Worm (Caenorhabditis elegans): Measurements from ENCODE around the gene unc-49.

The unc-49 gene

DNA sequence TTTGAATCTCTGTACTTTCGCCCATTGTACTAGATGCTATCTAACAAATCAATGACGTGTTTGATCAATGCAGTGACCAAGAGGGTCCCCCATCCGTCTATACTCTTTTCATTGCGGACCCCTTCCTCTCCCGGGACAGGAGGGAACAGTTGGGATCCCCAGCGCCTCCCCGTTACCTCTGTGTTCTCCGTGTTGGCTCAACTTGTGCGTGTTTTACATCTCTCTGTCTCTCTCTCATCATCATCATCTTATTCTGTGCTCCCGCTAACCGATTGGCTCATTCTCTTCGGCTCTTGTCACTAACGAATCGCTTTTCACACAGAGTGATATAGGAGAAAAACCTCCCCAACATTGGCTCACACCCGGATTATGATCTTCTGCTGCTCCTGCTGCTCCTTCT lies at the start of gene unc-49:
TSS of gene unc-49 (plus strand) at position 240 of the 400 bp plus-strand sequence.
- no peak for TF ChIP-seq unc-62 (GFP tag; optimal IDR thresholded peaks at IDR 0.05)

DNA sequence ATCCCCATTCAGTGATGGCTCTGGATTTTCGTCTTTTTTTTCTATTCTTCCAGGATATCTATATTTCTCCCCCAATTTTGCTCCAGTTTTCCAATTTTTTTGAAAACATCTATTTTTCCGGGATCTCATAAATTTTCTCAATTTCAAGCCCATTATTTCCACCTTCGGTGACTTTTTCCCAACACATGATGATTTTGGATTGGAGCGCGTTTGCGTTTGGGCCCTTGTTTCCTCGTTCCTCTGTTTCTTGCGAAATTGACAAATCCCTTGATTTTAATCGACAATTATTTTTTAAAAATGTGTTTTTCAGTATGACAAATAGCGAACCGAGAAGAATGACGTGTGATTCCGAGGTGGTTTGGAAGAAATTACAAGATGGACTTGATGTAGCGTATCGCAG lies 49.6 kb upstream of the unc-49 start, which contains the start of gene cul-1:
TSS of gene cul-1 (plus strand) at position 311 of the 400 bp plus-strand sequence.
- no peak for TF ChIP-seq unc-62 (GFP tag; optimal IDR thresholded peaks at IDR 0.05)

- no peak for TF ChIP-seq unc-62 (GFP tag; optimal IDR thresholded peaks at IDR 0.05)
These were observed 45.6 kb upstream of the unc-49 start, which contains the start of gene D2045.9 for ce11 chrIII:10474945-10475344. Gene D2045.9 (plus strand): TSS chrIII:10475245.

DNA sequence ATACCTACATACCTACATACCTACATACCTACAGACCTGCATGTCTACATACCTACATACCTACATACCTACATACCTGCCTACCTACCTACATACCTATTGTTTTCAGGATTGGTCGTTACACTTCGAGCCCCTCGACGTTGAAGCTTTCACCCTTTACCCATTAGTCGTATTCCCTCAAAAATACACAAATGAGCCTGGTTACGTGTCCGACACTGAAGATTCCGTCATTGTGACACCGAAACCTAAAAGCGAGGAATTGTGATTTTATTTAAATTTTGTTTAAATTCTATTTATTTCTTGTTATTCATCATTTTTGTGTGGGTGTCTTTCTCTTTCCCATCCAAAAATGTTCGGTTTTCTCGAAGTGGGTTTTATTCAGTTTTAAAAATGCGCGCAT lies 41.4 kb upstream of the unc-49 start, which contains the start of gene D2045.7:
TSS of gene D2045.7 (plus strand) at position 301 of the 400 bp plus-strand sequence.
- TF ChIP-seq unc-62 (GFP tag; optimal IDR thresholded peaks at IDR 0.05): no peak

- no peak for TF ChIP-seq unc-62 (GFP tag; optimal IDR thresholded peaks at IDR 0.05)
These were observed 39.1 kb upstream of the unc-49 start for ce11 chrIII:10481497-10481896.

DNA sequence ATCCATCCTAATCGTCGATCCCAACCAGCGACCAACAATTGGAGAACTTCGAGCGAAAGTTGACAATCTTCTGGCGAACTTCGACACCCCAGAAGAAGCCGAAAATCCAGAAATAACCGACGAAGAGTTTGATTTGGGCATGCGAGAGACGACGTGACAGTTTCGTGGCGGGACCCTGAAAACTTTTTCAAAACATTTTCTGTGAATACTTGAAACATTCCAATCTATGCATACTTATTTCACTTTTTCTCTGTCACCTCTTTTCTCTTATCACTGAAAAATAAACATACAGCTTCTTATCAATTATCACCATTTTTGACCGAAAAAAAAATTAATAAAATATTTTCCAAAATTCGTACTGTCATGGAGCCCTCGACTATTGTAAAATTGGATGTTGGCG lies 38.6 kb upstream of the unc-49 start, which contains the start of gene D2045.8:
TSS of gene D2045.8 (plus strand) at position 301 of the 400 bp plus-strand sequence.
- no peak for TF ChIP-seq unc-62 (GFP tag; optimal IDR thresholded peaks at IDR 0.05)

- TF ChIP-seq unc-62 (GFP tag; optimal IDR thresholded peaks at IDR 0.05): no peak
These were observed 34.1 kb upstream of the unc-49 start for ce11 chrIII:10486455-10486854.

DNA sequence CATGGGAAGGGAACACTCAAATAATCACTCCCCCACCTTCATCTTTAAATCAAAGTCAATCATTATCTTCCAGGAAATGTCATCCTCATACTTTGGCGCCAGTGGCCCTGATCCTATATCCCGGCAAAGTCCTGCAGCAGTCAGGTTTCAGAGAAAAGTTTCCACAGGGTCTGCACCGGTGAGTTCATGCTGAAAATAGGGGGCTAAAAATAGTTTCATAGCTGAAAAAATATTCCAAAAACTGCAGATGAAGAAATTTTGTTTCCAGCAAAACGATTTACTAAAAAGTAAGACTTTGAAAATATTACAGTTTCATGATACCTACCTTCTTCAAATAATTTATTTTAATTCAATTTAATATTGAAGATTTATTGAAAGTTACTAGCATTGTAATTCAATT lies 32.5 kb upstream of the unc-49 start, which contains the start of gene ptr-25:
TSS of gene ptr-25 (plus strand) at position 73 of the 400 bp plus-strand sequence.
- no peak for TF ChIP-seq unc-62 (GFP tag; optimal IDR thresholded peaks at IDR 0.05)

ce11 chrIII:10503753-10504152 lies 16.8 kb upstream of the unc-49 start, which contains the start of gene rab-33:
Gene rab-33 (minus strand): TSS chrIII:10503853.
- no peak for TF ChIP-seq unc-62 (GFP tag; optimal IDR thresholded peaks at IDR 0.05)

DNA sequence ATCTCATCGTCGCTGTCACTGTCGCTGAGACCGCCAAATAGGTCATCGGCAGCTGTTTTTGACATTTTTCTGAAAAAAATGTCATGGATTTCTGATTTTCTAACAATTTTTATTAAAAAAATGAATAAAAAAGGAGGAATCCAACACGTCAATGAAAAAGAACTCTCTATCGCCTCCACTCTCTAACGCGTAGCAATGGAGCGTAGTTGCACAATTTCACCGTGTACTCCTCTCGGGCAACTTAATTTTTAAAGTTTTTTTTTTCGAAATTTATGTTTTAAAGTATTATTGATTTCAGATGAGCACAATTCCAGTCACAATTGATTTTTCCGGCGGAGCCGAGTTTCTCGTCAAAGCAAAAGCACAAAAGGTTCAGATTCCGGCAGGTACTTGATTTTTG lies 15.4 kb upstream of the unc-49 start, which contains the start of the genes taf-11.3 and urm-1:
TSS of gene taf-11.3 (minus strand) at position 69 of the 400 bp plus-strand sequence.
TSS of gene urm-1 (plus strand) at position 299 of the 400 bp plus-strand sequence.
- no peak for TF ChIP-seq unc-62 (GFP tag; optimal IDR thresholded peaks at IDR 0.05)

DNA sequence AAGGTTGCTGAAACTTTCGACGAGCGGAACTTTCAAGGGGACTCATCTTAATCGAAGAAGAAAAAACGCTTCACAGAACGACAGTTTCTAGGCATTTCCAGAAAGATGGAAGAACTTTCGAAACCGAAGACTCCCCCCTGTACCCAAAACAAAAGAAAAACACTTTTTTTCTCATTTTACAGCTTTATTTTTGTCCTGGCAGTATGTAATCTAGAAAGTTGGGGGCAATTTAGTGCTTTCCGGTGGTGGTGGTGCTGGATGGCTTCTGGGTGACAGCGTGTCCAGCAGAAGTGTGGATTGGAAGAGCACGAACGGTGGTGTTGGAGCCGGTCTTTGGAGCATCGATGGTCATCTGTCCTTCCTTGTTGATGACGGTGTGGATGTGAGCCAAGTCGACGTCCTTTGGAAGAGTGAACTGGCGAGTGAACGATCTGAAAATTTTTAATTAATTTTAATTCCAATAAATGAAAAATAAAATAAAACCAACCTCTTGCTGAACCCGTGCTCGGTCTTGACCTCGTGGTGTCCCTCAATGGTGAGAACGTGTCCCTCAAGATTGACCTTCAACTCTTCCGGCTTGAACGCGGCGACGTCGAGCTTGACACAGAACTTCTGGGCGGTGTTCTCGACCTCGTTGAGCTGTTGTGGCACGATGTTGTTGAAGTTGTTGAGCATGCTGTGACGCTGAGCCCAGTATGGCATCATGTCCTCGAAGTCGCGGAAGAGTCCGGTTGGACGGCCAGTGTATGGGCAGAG lies 14.4 kb upstream of the unc-49 start:
- TF ChIP-seq unc-62 (GFP tag; optimal IDR thresholded peaks at IDR 0.05): no peak

- TF ChIP-seq unc-62 (GFP tag; optimal IDR thresholded peaks at IDR 0.05): no peak
These were observed 13.8 kb upstream of the unc-49 start, which contains the start of the genes sip-1 and sly-1 for ce11 chrIII:10506699-10507248. Gene sip-1 (minus strand): TSS chrIII:10506801. Gene sly-1 (plus strand): TSS chrIII:10507058.

DNA sequence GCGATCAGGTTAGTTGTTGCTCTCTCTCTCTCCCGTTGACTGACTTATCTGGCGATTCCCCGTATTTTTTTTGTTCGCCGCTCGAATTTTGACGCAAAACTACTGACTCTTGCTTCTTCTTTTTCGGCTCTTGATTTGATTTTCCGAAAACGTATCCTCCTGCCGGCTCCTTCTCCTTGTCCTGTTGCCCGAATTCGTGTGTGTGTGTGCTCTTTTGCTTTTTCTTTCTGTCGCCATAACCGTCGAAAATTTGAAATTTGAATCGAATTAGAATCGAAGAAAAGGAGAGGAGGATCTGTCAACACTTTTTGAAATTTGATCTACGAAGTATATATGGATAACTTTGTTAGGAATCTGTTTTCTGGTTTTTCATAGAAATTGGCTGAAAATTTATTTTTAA lies 8.0 kb upstream of the unc-49 start:
- no peak for TF ChIP-seq unc-62 (GFP tag; optimal IDR thresholded peaks at IDR 0.05)

DNA sequence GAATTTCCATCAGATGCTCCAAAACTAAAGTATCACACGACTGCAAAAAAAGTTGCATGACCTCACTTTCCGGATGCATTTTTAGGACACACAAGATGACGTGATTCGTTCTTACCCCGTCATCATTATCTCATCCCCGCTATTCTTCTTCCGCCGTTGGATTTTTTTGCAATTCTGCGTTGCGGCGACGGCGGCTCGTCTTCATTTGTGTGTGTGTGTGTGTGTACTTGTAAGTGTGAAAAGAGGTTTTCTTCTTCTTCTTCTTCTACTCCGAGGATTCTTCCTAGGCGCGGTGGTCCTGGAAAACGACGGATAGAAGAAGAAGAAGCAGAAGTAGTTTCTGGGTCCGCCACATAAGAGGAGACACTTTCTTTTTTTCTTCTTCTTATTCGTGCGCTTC lies 4.8 kb upstream of the unc-49 start:
- TF ChIP-seq unc-62 (GFP tag; optimal IDR thresholded peaks at IDR 0.05): no peak

- TF ChIP-seq unc-62 (GFP tag; optimal IDR thresholded peaks at IDR 0.05): no peak
These were observed 1.7 kb upstream of the unc-49 start for ce11 chrIII:10518884-10519283.

DNA sequence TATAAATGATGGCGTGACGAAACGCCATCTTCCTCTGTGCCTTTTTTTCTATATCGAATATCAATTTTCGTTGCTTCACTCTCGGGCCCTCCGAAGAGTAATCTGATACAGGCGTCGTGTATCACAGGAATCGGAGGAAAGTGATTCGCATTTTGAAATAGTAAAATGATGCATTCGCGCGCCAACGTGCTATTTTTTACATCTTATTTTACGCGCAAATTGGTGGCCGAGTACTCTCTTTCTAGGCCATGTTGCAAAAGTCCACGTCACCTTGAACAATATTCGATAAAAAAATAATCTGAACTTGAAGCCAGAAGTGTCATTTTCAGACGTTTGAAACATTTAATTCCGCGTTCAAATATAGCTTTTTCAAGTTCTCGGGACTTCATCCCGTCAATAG lies 947 bp upstream of the unc-49 start:
- TF ChIP-seq unc-62 (GFP tag; optimal IDR thresholded peaks at IDR 0.05): no peak

DNA sequence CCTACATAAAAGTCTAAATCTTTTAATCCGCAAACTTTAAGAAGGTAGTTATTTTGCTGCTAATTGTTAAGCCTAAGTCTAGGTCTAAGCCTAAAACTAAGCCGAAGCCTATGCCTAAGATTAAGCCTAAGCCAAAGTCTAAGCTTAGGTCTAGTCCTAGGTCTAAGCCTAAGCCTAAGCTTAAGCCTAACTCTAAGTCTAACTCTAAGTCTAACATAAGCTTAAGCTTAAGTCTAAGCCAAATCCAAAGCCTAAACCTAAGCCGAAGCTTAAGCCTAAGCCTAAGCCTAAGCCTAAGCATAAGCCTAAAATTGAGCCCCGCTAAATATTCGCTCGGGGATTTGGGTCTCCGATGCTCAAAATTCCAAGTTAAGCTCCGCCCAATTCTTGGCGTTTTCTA lies 657 bp downstream of the unc-49 start:
- TF ChIP-seq unc-62 (GFP tag; optimal IDR thresholded peaks at IDR 0.05): no peak
